Fruit fly (Drosophila melanogaster) whole organism, embryonic: ENCODE data around the gene CG16719.

Source experiments
- Asciz ChIP-seq: fragments of 200-800 bp; sonication (Bioruptor generic); optimal IDR thresholded peaks from 2 replicates; lab custom pipeline; 2017; ENCODE audit warnings: missing biosample characterization, mild to moderate bottlenecking, missing genetic modification characterization, missing genetic modification reagents
- Awh ChIP-seq: fragments of 200-800 bp; sonication (Bioruptor generic); IDR thresholded peaks from 2 replicates; pipeline ENCODE4, ENCODE4 v1.3.6; 2022; ENCODE audit warnings: missing biosample characterization, missing genetic modification characterization
- Bdp1 ChIP-seq: fragments of 200-800 bp; sonication (Bioruptor generic); optimal IDR thresholded peaks from 3 replicates; lab custom pipeline; 2016; ENCODE audit warnings: missing biosample characterization, missing genetic modification characterization
- CG10209 ChIP-seq: fragments of 200-800 bp; sonication (Bioruptor generic); optimal IDR thresholded peaks from 3 replicates; lab custom pipeline; 2017; ENCODE audit warnings: missing biosample characterization, mild to moderate bottlenecking, missing genetic modification characterization, missing genetic modification reagents
- CG12104 ChIP-seq: fragments of 200-800 bp; sonication (Bioruptor generic); optimal IDR thresholded peaks from 3 replicates; lab custom pipeline; 2016; ENCODE audit warnings: missing biosample characterization, missing genetic modification characterization
- CG12155 ChIP-seq: fragments of 200-800 bp; sonication (Bioruptor generic); optimal IDR thresholded peaks from 3 replicates; lab custom pipeline; 2016; ENCODE audit warnings: missing biosample characterization, missing genetic modification characterization
- CG13123 ChIP-seq: fragments of 200-800 bp; sonication (Bioruptor generic); optimal IDR thresholded peaks from 2 replicates; lab custom pipeline; 2016; ENCODE audit warnings: missing biosample characterization, missing genetic modification characterization
- CG17328 ChIP-seq: fragments of 200-800 bp; sonication (Bioruptor generic); IDR thresholded peaks from 2 replicates; pipeline ENCODE4 v1.3.6; 2022; ENCODE audit warnings: missing biosample characterization, missing genetic modification characterization
- CG1832 ChIP-seq: fragments of 200-800 bp; sonication (Bioruptor generic); optimal IDR thresholded peaks from 2 replicates; lab custom pipeline; 2017; ENCODE audit warnings: missing biosample characterization, mild to moderate bottlenecking, missing genetic modification characterization, inconsistent platforms
- CG18476 ChIP-seq: fragments of 200-800 bp; sonication (Bioruptor generic); optimal IDR thresholded peaks from 2 replicates; lab custom pipeline; 2016; ENCODE audit warnings: missing biosample characterization, mild to moderate bottlenecking, missing genetic modification characterization
- CG32767 ChIP-seq: fragments of 200-800 bp; sonication (Bioruptor generic); IDR thresholded peaks from 2 replicates; pipeline ENCODE4 v1.3.6; 2022; ENCODE audit warnings: missing biosample characterization, missing genetic modification characterization
- CG6791 ChIP-seq: fragments of 200-800 bp; sonication (Bioruptor generic); IDR thresholded peaks from 3 replicates; pipeline ENCODE4 v1.3.6; 2022; ENCODE audit warnings: missing biosample characterization, missing genetic modification characterization; ENCODE audit not compliant: partially characterized antibody
- CG6854 ChIP-seq: fragments of 200-800 bp; sonication (Bioruptor generic); optimal IDR thresholded peaks from 3 replicates; lab custom pipeline; 2017; ENCODE audit warnings: missing biosample characterization, mild to moderate bottlenecking, missing genetic modification characterization
- CG7928 ChIP-seq: fragments of 200-800 bp; sonication (Bioruptor generic); optimal IDR thresholded peaks from 2 replicates; lab custom pipeline; 2017; ENCODE audit warnings: missing biosample characterization, mild to moderate bottlenecking, missing genetic modification characterization
- CG9932 ChIP-seq: fragments of 200-800 bp; sonication (Bioruptor generic); IDR thresholded peaks from 2 replicates; pipeline ENCODE4 v1.3.6; 2022; ENCODE audit warnings: missing biosample characterization, missing genetic modification characterization
- CTCF ChIP-seq: fragments of 200-800 bp; sonication (Bioruptor generic); optimal IDR thresholded peaks from 2 replicates; lab custom pipeline; 2017; ENCODE audit warnings: missing biosample characterization, mild to moderate bottlenecking, missing genetic modification characterization, moderate library complexity
- CrebB ChIP-seq: fragments of 200-800 bp; sonication (Bioruptor generic); optimal IDR thresholded peaks from 3 replicates; lab custom pipeline; 2018; ENCODE audit warnings: missing biosample characterization, mild to moderate bottlenecking, missing genetic modification characterization
- Dbx ChIP-seq: fragments of 200-800 bp; sonication (Bioruptor generic); IDR thresholded peaks from 3 replicates; pipeline ENCODE4 v1.3.6; 2022; ENCODE audit warnings: missing biosample characterization, missing genetic modification characterization
- Dip3 ChIP-seq: fragments of 200-800 bp; sonication (Bioruptor generic); optimal IDR thresholded peaks from 3 replicates; lab custom pipeline; 2016; ENCODE audit warnings: missing biosample characterization, missing genetic modification characterization
- Dp ChIP-seq: fragments of 200-800 bp; sonication (Bioruptor generic); optimal IDR thresholded peaks from 2 replicates; lab custom pipeline; 2018; ENCODE audit warnings: missing biosample characterization, mild to moderate bottlenecking, missing genetic modification characterization, moderate library complexity
- ERR ChIP-seq: fragments of 200-800 bp; sonication (Bioruptor generic); optimal IDR thresholded peaks from 2 replicates; lab custom pipeline; 2016; ENCODE audit warnings: missing biosample characterization, missing genetic modification characterization
- Fer1 ChIP-seq: fragments of 200-800 bp; sonication (Bioruptor generic); optimal IDR thresholded peaks from 2 replicates; lab custom pipeline; 2017; ENCODE audit warnings: missing biosample characterization, mild to moderate bottlenecking, missing genetic modification characterization
- MESR4 ChIP-seq: fragments of 200-800 bp; sonication (Bioruptor generic); optimal IDR thresholded peaks from 2 replicates; lab custom pipeline; 2018; ENCODE audit warnings: missing biosample characterization, mild to moderate bottlenecking, missing genetic modification characterization, moderate library complexity
- Ptx1 ChIP-seq: fragments of 200-800 bp; sonication (Bioruptor generic); IDR thresholded peaks from 2 replicates; pipeline ENCODE4 v1.3.6; 2022; ENCODE audit warnings: missing biosample characterization, missing genetic modification characterization
- Sry-β ChIP-seq: fragments of 200-800 bp; sonication (Bioruptor generic); optimal IDR thresholded peaks from 2 replicates; lab custom pipeline; 2018; ENCODE audit warnings: missing biosample characterization, mild to moderate bottlenecking, missing genetic modification characterization, moderate library complexity
- Stat92E ChIP-seq, 3 experiments: fragments of >200 bp in 2 of 3; fragments of 200-800 bp in 1 of 3; sonication (Bioruptor generic) in 1 of 3; optimal IDR thresholded peaks; 2 replicates each; lab custom pipeline; 2017 to 2019; ENCODE audit warnings: missing biosample characterization in 3 of 3, missing genetic modification characterization in 3 of 3, mild to moderate bottlenecking in 1 of 3, moderate library complexity in 1 of 3
- Tbp ChIP-seq: fragments of >200 bp; optimal IDR thresholded peaks from 2 replicates; lab custom pipeline; 2018; ENCODE audit warnings: missing biosample characterization, missing genetic modification characterization
- Xrp1 ChIP-seq: fragments of 200-800 bp; sonication (Bioruptor generic); IDR thresholded peaks from 2 replicates; pipeline ENCODE4 v1.3.6; 2022; ENCODE audit warnings: missing biosample characterization, missing genetic modification characterization
- ara ChIP-seq: fragments of 200-800 bp; sonication (Bioruptor generic); IDR thresholded peaks from 2 replicates; pipeline ENCODE4 v1.3.6; 2022; ENCODE audit warnings: missing biosample characterization, missing genetic modification characterization
- bcd ChIP-seq: fragments of 200-800 bp; sonication (Bioruptor generic); optimal IDR thresholded peaks from 2 replicates; lab custom pipeline; 2017; ENCODE audit warnings: missing biosample characterization, mild to moderate bottlenecking, missing genetic modification characterization
- dm ChIP-seq: fragments of 200-800 bp; sonication (Bioruptor generic); optimal IDR thresholded peaks from 3 replicates; lab custom pipeline; 2016; ENCODE audit warnings: missing biosample characterization, missing genetic modification characterization
- dmrt11E ChIP-seq: fragments of 200-800 bp; sonication (Bioruptor generic); optimal IDR thresholded peaks from 3 replicates; lab custom pipeline; 2018; ENCODE audit warnings: missing biosample characterization, mild to moderate bottlenecking, missing genetic modification characterization, moderate library complexity
- fd102C ChIP-seq: fragments of 200-800 bp; sonication (Bioruptor generic); optimal IDR thresholded peaks from 2 replicates; lab custom pipeline; 2018; ENCODE audit warnings: missing biosample characterization, mild to moderate bottlenecking, missing genetic modification characterization, moderate library complexity
- hbn ChIP-seq: fragments of 200-800 bp; sonication (Bioruptor generic); IDR thresholded peaks from 2 replicates; pipeline ENCODE4 v1.3.6; 2022; ENCODE audit warnings: missing biosample characterization, missing genetic modification characterization; ENCODE audit not compliant: partially characterized antibody
- ind ChIP-seq: fragments of 200-800 bp; sonication (Bioruptor generic); optimal IDR thresholded peaks from 3 replicates; lab custom pipeline; 2016; ENCODE audit warnings: missing biosample characterization, missing genetic modification characterization
- jumu ChIP-seq: fragments of 200-800 bp; sonication (Bioruptor generic); optimal IDR thresholded peaks from 3 replicates; lab custom pipeline; 2016; ENCODE audit warnings: missing biosample characterization, missing genetic modification characterization
- kay ChIP-seq: fragments of 200-800 bp; sonication (Bioruptor generic); optimal IDR thresholded peaks from 2 replicates; lab custom pipeline; 2016; ENCODE audit warnings: missing biosample characterization, missing genetic modification characterization
- org-1 ChIP-seq: fragments of 200-800 bp; sonication (Bioruptor generic); optimal IDR thresholded peaks from 2 replicates; lab custom pipeline; 2017; ENCODE audit warnings: missing biosample characterization, missing genetic modification characterization
- otp ChIP-seq: fragments of 200-800 bp; sonication (Bioruptor generic); IDR thresholded peaks from 3 replicates; pipeline ENCODE4, ENCODE4 v1.3.6; 2022; ENCODE audit warnings: missing biosample characterization, missing genetic modification characterization
- pita ChIP-seq: fragments of 200-800 bp; sonication (Bioruptor generic); optimal IDR thresholded peaks from 2 replicates; lab custom pipeline; 2017; ENCODE audit warnings: missing biosample characterization, mild to moderate bottlenecking, missing genetic modification characterization
- ro ChIP-seq: fragments of 200-800 bp; sonication (Bioruptor generic); IDR thresholded peaks from 2 replicates; pipeline ENCODE4 v1.3.6; 2022; ENCODE audit warnings: missing biosample characterization, missing genetic modification characterization
- sc ChIP-seq, 3 experiments: fragments of >200 bp in 2 of 3; fragments of 200-800 bp in 1 of 3; sonication (Bioruptor generic) in 1 of 3; optimal IDR thresholded peaks; 2 replicates in 2 of 3; 3 replicates in 1 of 3; lab custom pipeline; 2017; ENCODE audit warnings: mild to moderate bottlenecking in 1 of 3, missing biosample characterization in 1 of 3, missing genetic modification characterization in 1 of 3, missing genetic modification reagents in 1 of 3
- seq ChIP-seq: fragments of 200-800 bp; sonication (Bioruptor generic); IDR thresholded peaks from 2 replicates; pipeline ENCODE4 v1.3.6; 2022; ENCODE audit warnings: missing biosample characterization, missing genetic modification characterization
- shn ChIP-seq: fragments of 200-800 bp; sonication (Bioruptor generic); optimal IDR thresholded peaks from 3 replicates; lab custom pipeline; 2016; ENCODE audit warnings: missing biosample characterization, missing genetic modification characterization
- sim ChIP-seq: fragments of 200-800 bp; sonication (Bioruptor generic); IDR thresholded peaks from 2 replicates; pipeline ENCODE4 v1.3.6; 2022; ENCODE audit warnings: missing biosample characterization, missing genetic modification characterization
- tll ChIP-seq, 2 experiments: fragments of 200-800 bp in 1 of 2; fragments of >200 bp in 1 of 2; sonication (Bioruptor generic) in 1 of 2; optimal IDR thresholded peaks; 2 replicates each; lab custom pipeline; 2017 to 2019; ENCODE audit warnings: missing biosample characterization in 2 of 2, missing genetic modification characterization in 2 of 2, mild to moderate bottlenecking in 1 of 2, moderate library complexity in 1 of 2
- tup ChIP-seq: fragments of 200-800 bp; sonication (Bioruptor generic); optimal IDR thresholded peaks from 2 replicates; lab custom pipeline; 2016; ENCODE audit warnings: missing biosample characterization, mild to moderate bottlenecking, missing genetic modification characterization, moderate library complexity
- wdn ChIP-seq: fragments of 200-800 bp; sonication (Bioruptor generic); IDR thresholded peaks from 2 replicates; pipeline ENCODE4 v1.3.6; 2022; ENCODE audit warnings: missing biosample characterization, missing genetic modification characterization
- zfh2 ChIP-seq: fragments of 200-800 bp; sonication (Bioruptor generic); optimal IDR thresholded peaks from 2 replicates; lab custom pipeline; 2016; ENCODE audit warnings: missing biosample characterization, missing genetic modification characterization

CG16719 gene

DNA sequence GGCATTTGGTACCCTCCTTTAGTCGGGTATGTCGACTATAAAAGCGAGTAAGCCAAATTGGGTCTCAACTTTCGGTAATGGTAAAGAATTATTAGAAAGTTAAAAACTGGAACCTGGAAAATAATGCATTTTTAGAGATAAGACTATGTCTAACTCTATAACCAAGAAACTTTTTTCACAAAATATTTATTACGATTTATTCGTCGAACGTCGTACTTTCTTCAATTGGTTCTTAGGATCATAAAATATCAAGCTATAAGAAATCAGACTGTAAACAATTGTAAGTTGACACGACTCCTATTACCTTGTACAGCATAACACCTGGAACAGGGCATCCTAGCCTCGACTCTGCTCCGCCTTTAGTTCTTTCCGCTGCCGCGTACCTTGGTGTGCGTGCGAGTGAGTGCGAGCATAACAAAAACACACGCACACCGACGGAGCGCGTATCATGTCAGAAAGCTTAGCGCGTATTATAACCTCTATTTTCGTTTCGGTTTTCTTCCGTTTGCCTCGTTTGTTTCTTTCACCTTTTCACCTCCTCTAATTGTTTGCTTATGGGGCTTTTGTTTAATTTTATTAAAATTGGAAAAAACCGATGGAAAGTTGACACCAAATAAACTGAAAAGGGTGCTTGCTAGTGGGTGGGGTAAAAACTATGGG is 8.1 kb downstream of the CG16719 start (continued):
- TF ChIP-seq CG10209 (GFP tag; lab: Kevin White, UChicago): peak; percentile 97
- TF ChIP-seq sim: peak; percentile 51; the same call in 1 of the 2 replicates
- peak; percentile 98 for TF ChIP-seq CG12104 (GFP tag; lab: Kevin White, UChicago)
- peak; percentile 83 for TF ChIP-seq CG17328 (GFP tag; lab: Robert Waterston, UW)
- TF ChIP-seq Sry-β: peak; percentile 58
- peak; percentile 90 for TF ChIP-seq Bdp1 (GFP tag; lab: Kevin White, UChicago)
- TF ChIP-seq MESR4 (GFP tag; lab: Kevin White, UChicago): no peak
- TF ChIP-seq CG32767 (GFP tag; lab: Robert Waterston, UW): peak; percentile 90
- peak; percentile 82 for TF ChIP-seq CG13123 (GFP tag; lab: Kevin White, UChicago)
- TF ChIP-seq CG12155: peak; percentile 94
- peak; percentile 71 for TF ChIP-seq CrebB
- TF ChIP-seq Dp (GFP tag; lab: Kevin White, UChicago): no peak
- peak; percentile 93 for TF ChIP-seq Dbx
- peak; percentile 87 for TF ChIP-seq wdn (GFP tag; lab: Robert Waterston, UW)
- TF ChIP-seq ind (GFP tag; lab: Kevin White, UChicago): peak; percentile 96
- peak; percentile 97 for TF ChIP-seq CG18476
- TF ChIP-seq fd102C (GFP tag; lab: Kevin White, UChicago): peak; percentile 16
- peak; percentile 91 for TF ChIP-seq seq (GFP tag; lab: Robert Waterston, UW)
- TF ChIP-seq CTCF (GFP tag; lab: Kevin White, UChicago): peak; percentile 52
- peak; percentile 95 for TF ChIP-seq Asciz (GFP tag; lab: Kevin White, UChicago)
- TF ChIP-seq tll (GFP tag; optimal IDR thresholded peaks at IDR 0.05; lab: Kevin White, UChicago): peak; percentile 19 to 34
- TF ChIP-seq Awh (GFP tag; lab: Robert Waterston, UW): peak; percentile 68
- peak; percentile 97 for TF ChIP-seq jumu (GFP tag; lab: Kevin White, UChicago)
- TF ChIP-seq kay: peak; percentile 95
- peak; percentile 98 for TF ChIP-seq bcd (GFP tag; lab: Kevin White, UChicago)
- TF ChIP-seq ro (GFP tag; lab: Robert Waterston, UW): peak; percentile 73; the same call in 1 of the 2 replicates
- TF ChIP-seq pita (GFP tag; lab: Kevin White, UChicago): no peak
- peak; percentile 92 for TF ChIP-seq tup (GFP tag; lab: Kevin White, UChicago)
- peak; percentile 95 for TF ChIP-seq CG6854 (GFP tag; lab: Kevin White, UChicago)
- TF ChIP-seq Dip3 (GFP tag; lab: Kevin White, UChicago): peak; percentile 96
- peak; percentile 97 for TF ChIP-seq org-1
- TF ChIP-seq CG9932: peak; percentile 89
- no peak for TF ChIP-seq sc (optimal IDR thresholded peaks at IDR 0.05; lab: Kevin White, UChicago)
- peak; percentile 95 for TF ChIP-seq sc (GFP tag; optimal IDR thresholded peaks at IDR 0.05; lab: Kevin White, UChicago)
- peak; percentile 95 for TF ChIP-seq Fer1 (GFP tag; lab: Kevin White, UChicago)
- TF ChIP-seq Ptx1 (GFP tag; lab: Robert Waterston, UW): peak; percentile 93
- no peak for TF ChIP-seq CG6791 (GFP tag; lab: Robert Waterston, UW)
- TF ChIP-seq zfh2 (GFP tag; lab: Kevin White, UChicago): peak; percentile 97
- TF ChIP-seq shn (GFP tag; lab: Kevin White, UChicago): peak; percentile 97
- TF ChIP-seq dmrt11E (tag; lab: Kevin White, UChicago): peak; percentile 88
- TF ChIP-seq CG1832: peak; percentile 48
- no peak for TF ChIP-seq Tbp (GFP tag; lab: Kevin White, UChicago)
- TF ChIP-seq otp (GFP tag; lab: Robert Waterston, UW): peak; percentile 69; the same call in 1 of the 3 replicates
- peak; percentile 91 for TF ChIP-seq dm (GFP tag; lab: Kevin White, UChicago)
- no peak for TF ChIP-seq hbn (GFP tag; lab: Robert Waterston, UW)
- TF ChIP-seq Xrp1 (GFP tag; lab: Robert Waterston, UW): peak; percentile 89
- peak; percentile 74 for TF ChIP-seq CG7928 (GFP tag; lab: Kevin White, UChicago)
- peak; percentile 83 for TF ChIP-seq ara
- peak; percentile 93 for TF ChIP-seq ERR (GFP tag; lab: Kevin White, UChicago)
- TF ChIP-seq Stat92E (GFP tag; optimal IDR thresholded peaks at IDR 0.05; lab: Kevin White, UChicago): peak in 1 of 3 experiments; percentile 46
